Worm (Caenorhabditis elegans) whole organism, L4/young adult: ENCODE measurements around the gene pqm-1.

Source experiments
- W03F9.2 ChIP-seq: fragments of 150-350 bp; optimal IDR thresholded peaks from 2 replicates; lab custom pipeline; 2014; ENCODE audit warnings: missing biosample characterization, missing genetic modification characterization
- dao-5 ChIP-seq: sonication (generic microtip); optimal IDR thresholded peaks from 2 replicates; lab custom pipeline; 2016; ENCODE audit warnings: missing genotype, missing genetic modification characterization, moderate library complexity, missing compliant biosample characterization
- him-1 ChIP-seq: sonication (generic microtip); optimal IDR thresholded peaks from 2 replicates; lab custom pipeline; 2016; ENCODE audit warnings: missing genotype, missing genetic modification reagents, missing genetic modification characterization, missing compliant biosample characterization

pqm-1 gene

ce11 chrII:11152495-11152894 lies at the start of gene pqm-1:
Gene pqm-1 (minus strand): TSS chrII:11152595.
- TF ChIP-seq W03F9.2 (no peak), dao-5 (no peak), him-1 (no peak)

- TF ChIP-seq him-1: no peak
- no peak for TF ChIP-seq W03F9.2
- TF ChIP-seq dao-5: no peak
These were observed 47.9 kb upstream of the pqm-1 start for ce11 chrII:11200234-11200755.

ce11 chrII:11193523-11193922 lies 41.1 kb upstream of the pqm-1 start:
- TF ChIP-seq W03F9.2 (no peak), dao-5 (no peak), him-1 (no peak)

ce11 chrII:11192488-11192887 lies 40.1 kb upstream of the pqm-1 start:
- TF ChIP-seq W03F9.2: no peak
- no peak for TF ChIP-seq dao-5
- TF ChIP-seq him-1: no peak

- TF ChIP-seq W03F9.2 (no peak), dao-5 (no peak), him-1 (no peak)
These were observed 35.6 kb upstream of the pqm-1 start, which contains the start of gene F37H8.5 for ce11 chrII:11188026-11188425. Gene F37H8.5 (plus strand): TSS chrII:11188206.

ce11 chrII:11185728-11186127 lies 33.3 kb upstream of the pqm-1 start, which contains the start of gene sfxn-1.2:
Gene sfxn-1.2 (plus strand): TSS chrII:11186028.
- no peak for TF ChIP-seq W03F9.2
- no peak for TF ChIP-seq dao-5
- TF ChIP-seq him-1: no peak

- TF ChIP-seq dao-5: no peak
These were observed 32.5 kb upstream of the pqm-1 start, which contains the start of gene lir-3 for ce11 chrII:11184757-11185341. Gene lir-3 (minus strand): TSS chrII:11184807.

- TF ChIP-seq W03F9.2 (no peak), dao-5 (no peak), him-1 (no peak)
These were observed 28.9 kb upstream of the pqm-1 start, which contains the start of gene bigr-1 for ce11 chrII:11181250-11181704. Gene bigr-1 (plus strand): TSS chrII:11181654.

ce11 chrII:11178737-11179136 lies 26.3 kb upstream of the pqm-1 start:
- no peak for TF ChIP-seq dao-5
- no peak for TF ChIP-seq him-1
- TF ChIP-seq W03F9.2: no peak

ce11 chrII:11177376-11177775 lies 25.0 kb upstream of the pqm-1 start, which contains the start of gene F37H8.6:
Gene F37H8.6 (minus strand): TSS chrII:11177476.
- TF ChIP-seq dao-5 (no peak), him-1 (no peak), W03F9.2 (no peak)

- TF ChIP-seq him-1: no peak
- no peak for TF ChIP-seq W03F9.2
These were observed 24.0 kb upstream of the pqm-1 start for ce11 chrII:11176441-11176840.

ce11 chrII:11175347-11175746 lies 23.0 kb upstream of the pqm-1 start:
- TF ChIP-seq him-1 (no peak), W03F9.2 (no peak), dao-5 (no peak)

- TF ChIP-seq him-1 (no peak), W03F9.2 (peak; percentile 43)
These were observed 14.6 kb upstream of the pqm-1 start for ce11 chrII:11167039-11167438.

- TF ChIP-seq dao-5 (no peak), W03F9.2 (no peak), him-1 (no peak)
These were observed 14.0 kb upstream of the pqm-1 start for ce11 chrII:11166414-11166813.

ce11 chrII:11163291-11163690 lies 10.9 kb upstream of the pqm-1 start:
- TF ChIP-seq him-1 (no peak), dao-5 (no peak), W03F9.2 (no peak)

ce11 chrII:11162390-11162789 lies 10.0 kb upstream of the pqm-1 start, which contains the start of gene ptr-13:
Gene ptr-13 (minus strand): TSS chrII:11162481.
- no peak for TF ChIP-seq him-1
- no peak for TF ChIP-seq dao-5
- TF ChIP-seq W03F9.2: no peak

ce11 chrII:11161675-11162074 lies 9.3 kb upstream of the pqm-1 start:
- TF ChIP-seq him-1 (no peak), W03F9.2 (no peak), dao-5 (no peak)
